Worm (Caenorhabditis elegans): ENCODE results near the gene pap-2.

DNA sequence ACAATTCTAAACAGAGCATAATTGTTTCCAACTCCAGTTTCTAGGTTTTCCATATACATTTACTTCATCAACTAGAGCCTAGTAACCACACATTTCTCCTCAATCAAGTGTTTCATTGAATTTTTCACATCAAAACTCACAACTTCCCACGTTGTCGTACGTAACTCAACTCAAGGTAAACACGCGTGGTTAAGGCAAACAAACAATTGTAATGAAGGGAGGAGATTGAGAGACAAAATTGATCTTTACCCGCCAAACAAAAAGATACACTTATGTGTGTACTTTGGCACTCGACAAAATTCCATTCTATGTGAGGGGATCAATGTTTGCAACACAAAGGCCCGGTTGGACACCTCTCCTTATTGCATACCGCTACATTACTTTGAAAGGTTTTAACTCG is 3.9 kb downstream of the pap-2 start, which contains the start of gene nhr-19:
- TF ChIP-seq dao-5 (tag; optimal IDR thresholded peaks at IDR 0.05) = no peak
- no peak for TF ChIP-seq him-1 (tag; optimal IDR thresholded peaks at IDR 0.05)
- TF ChIP-seq W03F9.2 (tag; optimal IDR thresholded peaks at IDR 0.05) = no peak

Measured in whole organism, L4/young adult.